Worm (Caenorhabditis elegans): ENCODE data around the gene Y51B9A.14.

Gene Y51B9A.14

ce11 chrII:9399746-9400145 lies 1.5 kb upstream of the Y51B9A.14 start, which contains the start of gene Y51B9A.7:
TSS of gene Y51B9A.7 (plus strand) at chrII:9400046.
- TF ChIP-seq tra-4 (tag; optimal IDR thresholded peaks at IDR 0.05) (no peak), F13C5.2 (tag; optimal IDR thresholded peaks at IDR 0.05) (no peak), hnd-1 (tag; optimal IDR thresholded peaks at IDR 0.05) (no peak), ceh-36 (tag; optimal IDR thresholded peaks at IDR 0.05) (no peak), ceh-13 (GFP tag; optimal IDR thresholded peaks at IDR 0.05) (no peak), tbx-11 (GFP tag; IDR thresholded peaks at IDR 0.05) (no peak), scrt-1 (GFP tag; IDR thresholded peaks at IDR 0.05) (no peak), hmbx-1 (tag; optimal IDR thresholded peaks at IDR 0.05) (no peak), flt-1 (GFP tag; IDR thresholded peaks at IDR 0.05) (no peak), tbx-37 (GFP tag; conservative IDR thresholded peaks at IDR 0.05) (no peak), B0310.2 (tag; optimal IDR thresholded peaks at IDR 0.05) (no peak), sea-1 (GFP tag; conservative IDR thresholded peaks at IDR 0.05) (no peak), pes-1 (GFP tag; IDR thresholded peaks at IDR 0.05) (no peak), ama-1 (optimal IDR thresholded peaks at IDR 0.05) (no peak), hmg-4 (GFP tag; optimal IDR thresholded peaks at IDR 0.05) (no peak), ets-7 (tag; optimal IDR thresholded peaks at IDR 0.05) (no peak)

- TF ChIP-seq hmbx-1 (tag; optimal IDR thresholded peaks at IDR 0.05) (no peak), aly-1 (tag; optimal IDR thresholded peaks at IDR 0.05) (no peak), flt-1 (GFP tag; IDR thresholded peaks at IDR 0.05) (no peak), ama-1 (optimal IDR thresholded peaks at IDR 0.05) (no peak), ceh-36 (tag; optimal IDR thresholded peaks at IDR 0.05) (no peak), tbx-37 (GFP tag; conservative IDR thresholded peaks at IDR 0.05) (no peak), tbx-11 (GFP tag; IDR thresholded peaks at IDR 0.05) (no peak), ets-7 (tag; optimal IDR thresholded peaks at IDR 0.05) (no peak), tra-4 (tag; optimal IDR thresholded peaks at IDR 0.05) (no peak), ceh-13 (GFP tag; optimal IDR thresholded peaks at IDR 0.05) (no peak), sea-1 (GFP tag; conservative IDR thresholded peaks at IDR 0.05) (no peak), F13C5.2 (tag; optimal IDR thresholded peaks at IDR 0.05) (no peak), hmg-4 (GFP tag; optimal IDR thresholded peaks at IDR 0.05) (no peak), B0310.2 (tag; optimal IDR thresholded peaks at IDR 0.05) (no peak), scrt-1 (GFP tag; IDR thresholded peaks at IDR 0.05) (no peak), hnd-1 (tag; optimal IDR thresholded peaks at IDR 0.05) (no peak), pes-1 (GFP tag; IDR thresholded peaks at IDR 0.05) (no peak)
Measured at ce11 chrII:9397496-9397895, 774 bp downstream of the Y51B9A.14 start, which contains the start of gene Y51B9A.9. TSS of gene Y51B9A.9 (minus strand) at chrII:9397596.

ce11 chrII:9392724-9393123 lies 5.5 kb downstream of the Y51B9A.14 start, which contains the start of gene lido-17:
TSS of gene lido-17 (minus strand) at chrII:9392824.
- TF ChIP-seq ets-7 (tag; optimal IDR thresholded peaks at IDR 0.05): no peak
- TF ChIP-seq ceh-36 (tag; optimal IDR thresholded peaks at IDR 0.05): no peak
- no peak for TF ChIP-seq tra-4 (tag; optimal IDR thresholded peaks at IDR 0.05)
- TF ChIP-seq ama-1 (optimal IDR thresholded peaks at IDR 0.05): no peak
- TF ChIP-seq tbx-11 (GFP tag; IDR thresholded peaks at IDR 0.05): no peak
- no peak for TF ChIP-seq pes-1 (GFP tag; IDR thresholded peaks at IDR 0.05)
- TF ChIP-seq B0310.2 (tag; optimal IDR thresholded peaks at IDR 0.05): no peak

- no peak for TF ChIP-seq sea-1 (GFP tag; conservative IDR thresholded peaks at IDR 0.05)
- no peak for TF ChIP-seq tra-4 (tag; optimal IDR thresholded peaks at IDR 0.05)
- no peak for TF ChIP-seq ets-7 (tag; optimal IDR thresholded peaks at IDR 0.05)
- TF ChIP-seq flt-1 (GFP tag; IDR thresholded peaks at IDR 0.05): no peak
- TF ChIP-seq ceh-36 (tag; optimal IDR thresholded peaks at IDR 0.05): no peak
- no peak for TF ChIP-seq ama-1 (optimal IDR thresholded peaks at IDR 0.05)
- no peak for TF ChIP-seq scrt-1 (GFP tag; IDR thresholded peaks at IDR 0.05)
- TF ChIP-seq B0310.2 (tag; optimal IDR thresholded peaks at IDR 0.05): no peak
- no peak for TF ChIP-seq tbx-11 (GFP tag; IDR thresholded peaks at IDR 0.05)
- TF ChIP-seq hmg-4 (GFP tag; optimal IDR thresholded peaks at IDR 0.05): no peak
- no peak for TF ChIP-seq F13C5.2 (tag; optimal IDR thresholded peaks at IDR 0.05)
- no peak for TF ChIP-seq ceh-13 (GFP tag; optimal IDR thresholded peaks at IDR 0.05)
- TF ChIP-seq hmbx-1 (tag; optimal IDR thresholded peaks at IDR 0.05): no peak
- TF ChIP-seq pes-1 (GFP tag; IDR thresholded peaks at IDR 0.05): no peak
- TF ChIP-seq aly-1 (tag; optimal IDR thresholded peaks at IDR 0.05): no peak
- no peak for TF ChIP-seq hnd-1 (tag; optimal IDR thresholded peaks at IDR 0.05)
Measured at ce11 chrII:9385241-9385640, 13.0 kb downstream of the Y51B9A.14 start, which contains the start of gene C06C3.7. TSS of gene C06C3.7 (plus strand) at chrII:9385541.

ce11 chrII:9379796-9380195 lies 18.5 kb downstream of the Y51B9A.14 start, which contains the start of gene srh-48:
TSS of gene srh-48 (plus strand) at chrII:9380096.
- TF ChIP-seq hmbx-1 (tag; optimal IDR thresholded peaks at IDR 0.05) (no peak), ets-7 (tag; optimal IDR thresholded peaks at IDR 0.05) (no peak)

ce11 chrII:9378174-9378573 lies 20.1 kb downstream of the Y51B9A.14 start:
- TF ChIP-seq hnd-1 (tag; optimal IDR thresholded peaks at IDR 0.05) (no peak), pes-1 (GFP tag; IDR thresholded peaks at IDR 0.05) (no peak), scrt-1 (GFP tag; IDR thresholded peaks at IDR 0.05) (no peak), tbx-11 (GFP tag; IDR thresholded peaks at IDR 0.05) (no peak), flt-1 (GFP tag; IDR thresholded peaks at IDR 0.05) (no peak), tra-4 (tag; optimal IDR thresholded peaks at IDR 0.05) (no peak), tbx-37 (GFP tag; conservative IDR thresholded peaks at IDR 0.05) (no peak), aly-1 (tag; optimal IDR thresholded peaks at IDR 0.05) (no peak), hmg-4 (GFP tag; optimal IDR thresholded peaks at IDR 0.05) (no peak), ets-7 (tag; optimal IDR thresholded peaks at IDR 0.05) (no peak), ceh-13 (GFP tag; optimal IDR thresholded peaks at IDR 0.05) (no peak), sea-1 (GFP tag; conservative IDR thresholded peaks at IDR 0.05) (no peak), ceh-36 (tag; optimal IDR thresholded peaks at IDR 0.05) (no peak), hmbx-1 (tag; optimal IDR thresholded peaks at IDR 0.05) (no peak)

ce11 chrII:9377158-9377557 lies 21.1 kb downstream of the Y51B9A.14 start, which contains the start of gene C06C3.10:
TSS of gene C06C3.10 (minus strand) at chrII:9377258.
- no peak for TF ChIP-seq B0310.2 (tag; optimal IDR thresholded peaks at IDR 0.05)
- TF ChIP-seq hnd-1 (tag; optimal IDR thresholded peaks at IDR 0.05): no peak
- no peak for TF ChIP-seq hmg-4 (GFP tag; optimal IDR thresholded peaks at IDR 0.05)
- TF ChIP-seq aly-1 (tag; optimal IDR thresholded peaks at IDR 0.05): no peak
- no peak for TF ChIP-seq F13C5.2 (tag; optimal IDR thresholded peaks at IDR 0.05)
- TF ChIP-seq tra-4 (tag; optimal IDR thresholded peaks at IDR 0.05): no peak
- no peak for TF ChIP-seq flt-1 (GFP tag; IDR thresholded peaks at IDR 0.05)
- TF ChIP-seq tbx-37 (GFP tag; conservative IDR thresholded peaks at IDR 0.05): no peak
- TF ChIP-seq ets-7 (tag; optimal IDR thresholded peaks at IDR 0.05): no peak
- no peak for TF ChIP-seq ceh-13 (GFP tag; optimal IDR thresholded peaks at IDR 0.05)
- no peak for TF ChIP-seq ceh-36 (tag; optimal IDR thresholded peaks at IDR 0.05)
- TF ChIP-seq tbx-11 (GFP tag; IDR thresholded peaks at IDR 0.05): no peak
- no peak for TF ChIP-seq hmbx-1 (tag; optimal IDR thresholded peaks at IDR 0.05)
- no peak for TF ChIP-seq sea-1 (GFP tag; conservative IDR thresholded peaks at IDR 0.05)
